Worm (Caenorhabditis elegans) whole organism, late embryonic: Measurements from ENCODE around the gene F10E7.2.

Experiments
- C38D4.7 ChIP-seq: fragments of 200-800 bp; sonication (Bioruptor generic); optimal IDR thresholded peaks from 2 replicates; lab custom pipeline; 2018; ENCODE audit warnings: mild to moderate bottlenecking, missing genetic modification characterization, moderate library complexity, missing compliant biosample characterization
- ahr-1 ChIP-seq: sonication (generic microtip); optimal IDR thresholded peaks from 2 replicates; lab custom pipeline; 2016; ENCODE audit warnings: missing genetic modification characterization, missing compliant biosample characterization
- ama-1 ChIP-seq: fragments of 150-350 bp; optimal IDR thresholded peaks from 2 replicates; lab custom pipeline; 2014
- ceh-31 ChIP-seq: sonication (generic microtip); optimal IDR thresholded peaks from 2 replicates; lab custom pipeline; 2016; ENCODE audit warnings: missing genetic modification characterization, missing compliant biosample characterization
- ceh-45 ChIP-seq: fragments of 200-800 bp; sonication (Bioruptor generic); IDR thresholded peaks from 2 replicates; pipeline ENCODE4 v1.3.6; 2022; ENCODE audit warnings: missing genetic modification reagents, missing genetic modification characterization, missing compliant biosample characterization
- dve-1 ChIP-seq: sonication (generic microtip); optimal IDR thresholded peaks from 2 replicates; lab custom pipeline; 2017; ENCODE audit warnings: antibody characterized with exemption, mild to moderate bottlenecking, missing genetic modification characterization, missing compliant biosample characterization
- ets-4 ChIP-seq: sonication (generic microtip); optimal IDR thresholded peaks from 2 replicates; lab custom pipeline; 2016; ENCODE audit warnings: missing genetic modification characterization, missing compliant biosample characterization
- nfya-1 ChIP-seq: sonication (generic microtip); optimal IDR thresholded peaks from 2 replicates; lab custom pipeline; 2017; ENCODE audit warnings: missing genetic modification characterization, mild to moderate bottlenecking, missing compliant biosample characterization, antibody characterized with exemption, moderate library complexity
- nhr-11 ChIP-seq: fragments of 150-350 bp; optimal IDR thresholded peaks from 2 replicates; lab custom pipeline; 2014; ENCODE audit warnings: missing biosample characterization, missing genetic modification characterization
- pha-4 ChIP-seq: fragments of 150-350 bp; optimal IDR thresholded peaks from 2 replicates; lab custom pipeline; 2018; ENCODE audit warnings: missing biosample characterization, missing genetic modification reagents, missing genetic modification characterization
- pqm-1 ChIP-seq: sonication (generic microtip); optimal IDR thresholded peaks from 2 replicates; lab custom pipeline; 2016; ENCODE audit warnings: missing genetic modification characterization, missing compliant biosample characterization
- unc-86 ChIP-seq: sonication (generic microtip); optimal IDR thresholded peaks from 2 replicates; lab custom pipeline; 2016; ENCODE audit warnings: missing genetic modification characterization, missing compliant biosample characterization

- TF ChIP-seq pqm-1 (tag; lab: Kevin White, UChicago) = no peak
- no peak for TF ChIP-seq ets-4
- TF ChIP-seq dve-1 (tag; lab: Kevin White, UChicago) = no peak
- no peak for TF ChIP-seq nhr-11 (tag; lab: Kevin White, UChicago)
- no peak for TF ChIP-seq ahr-1 (tag; lab: Kevin White, UChicago)
- no peak for TF ChIP-seq pha-4 (tag; lab: Kevin White, UChicago)
- no peak for TF ChIP-seq nfya-1
- no peak for TF ChIP-seq C38D4.7 (GFP tag; lab: Kevin White, UChicago)
- TF ChIP-seq ceh-45 = no peak
- no peak for TF ChIP-seq ama-1
- TF ChIP-seq ceh-31 (tag; lab: Kevin White, UChicago) = no peak
- no peak for TF ChIP-seq unc-86 (tag; lab: Kevin White, UChicago)
These were observed 9.3 kb upstream of the F10E7.2 start, which contains the start of gene F10E7.6 for ce11 chrII:7112780-7113179.
